Worm (Caenorhabditis elegans): ENCODE data around the gene F56D5.3.

- TF ChIP-seq npax-4 (tag; optimal IDR thresholded peaks at IDR 0.05) (no peak), fkh-10 (GFP tag; optimal IDR thresholded peaks at IDR 0.05) (no peak), lim-6 (tag; optimal IDR thresholded peaks at IDR 0.05) (no peak), sdc-2 (tag; optimal IDR thresholded peaks at IDR 0.05) (no peak), ets-4 (tag; optimal IDR thresholded peaks at IDR 0.05) (no peak), tbx-2 (tag; optimal IDR thresholded peaks at IDR 0.05) (no peak), K02D7.2 (tag; optimal IDR thresholded peaks at IDR 0.05) (no peak)
Measured at ce11 chrIV:9376550-9376949, 20.8 kb upstream of the F56D5.3 start.

Data from whole organism, late embryonic.